Worm (Caenorhabditis elegans): ENCODE measurements around the gene F59A6.13.

DNA sequence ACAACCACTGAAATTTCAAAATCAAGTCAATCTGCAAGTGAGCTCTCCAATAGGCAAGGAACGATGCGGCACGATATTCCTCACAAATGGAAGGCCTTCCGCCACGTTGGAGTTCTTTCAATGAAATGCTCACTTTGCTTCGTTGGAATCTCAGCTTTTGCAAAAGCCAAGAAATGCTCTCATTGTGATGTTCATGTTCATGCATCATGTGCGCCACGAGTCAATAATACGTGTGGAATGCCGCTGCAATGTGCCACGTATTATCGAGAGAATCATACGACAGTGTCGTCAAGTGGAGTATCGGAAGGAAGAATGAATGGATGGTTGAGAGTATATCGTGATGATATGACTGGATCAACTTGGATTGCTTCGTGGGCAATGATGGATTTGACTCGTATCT lies 20.7 kb upstream of the F59A6.13 start:
- TF ChIP-seq ztf-4 (tag; optimal IDR thresholded peaks at IDR 0.05) (no peak), nhr-6 (tag; optimal IDR thresholded peaks at IDR 0.05) (no peak), lin-11 (tag; optimal IDR thresholded peaks at IDR 0.05) (no peak), nhr-237 (tag; optimal IDR thresholded peaks at IDR 0.05) (no peak), unc-62 (GFP tag; optimal IDR thresholded peaks at IDR 0.05) (no peak), nhr-10 (tag; optimal IDR thresholded peaks at IDR 0.05) (no peak)

Measured in whole organism, L2 larva.